Fruit fly (Drosophila melanogaster) whole organism, adult: Measurements from ENCODE around the gene CG3942.

ENCODE experiments used
- CG11617 ChIP-seq: fragments of 200-800 bp; sonication (Bioruptor generic); optimal IDR thresholded peaks from 2 replicates; lab custom pipeline; 2017; ENCODE audit warnings: mild to moderate bottlenecking, missing biosample characterization, missing genetic modification reagents, missing genetic modification characterization
- CG12768 ChIP-seq: fragments of 200-800 bp; sonication (Bioruptor generic); optimal IDR thresholded peaks from 2 replicates; lab custom pipeline; 2017; ENCODE audit warnings: missing biosample characterization, missing genetic modification characterization, mild to moderate bottlenecking, moderate library complexity, missing genetic modification reagents
- CG14711 ChIP-seq: fragments of 200-800 bp; sonication (Bioruptor generic); optimal IDR thresholded peaks from 2 replicates; lab custom pipeline; 2018; ENCODE audit warnings: missing biosample characterization, mild to moderate bottlenecking, missing genetic modification characterization, moderate library complexity
- CG33017 ChIP-seq: fragments of 200-800 bp; sonication (Bioruptor generic); optimal IDR thresholded peaks from 2 replicates; lab custom pipeline; 2018; ENCODE audit warnings: missing biosample characterization, mild to moderate bottlenecking, missing genetic modification characterization, moderate library complexity
- CG7045 ChIP-seq: fragments of 200-800 bp; sonication (Bioruptor generic); optimal IDR thresholded peaks from 2 replicates; lab custom pipeline; 2017; ENCODE audit warnings: missing biosample characterization, mild to moderate bottlenecking, missing genetic modification characterization
- CG7101 ChIP-seq: fragments of 200-800 bp; sonication (Bioruptor generic); optimal IDR thresholded peaks from 2 replicates; lab custom pipeline; 2018; ENCODE audit warnings: missing biosample characterization, mild to moderate bottlenecking, missing genetic modification characterization, moderate library complexity
- Clk ChIP-seq: fragments of 200-800 bp; sonication (Bioruptor generic); optimal IDR thresholded peaks from 2 replicates; lab custom pipeline; 2017; ENCODE audit warnings: missing biosample characterization, missing genetic modification characterization
- Crg-1 ChIP-seq: fragments of 200-800 bp; sonication (Bioruptor generic); optimal IDR thresholded peaks from 2 replicates; lab custom pipeline; 2016; ENCODE audit warnings: missing biosample characterization, missing genetic modification characterization
- Hr96 ChIP-seq: fragments of 200-800 bp; sonication (Bioruptor generic); optimal IDR thresholded peaks from 2 replicates; lab custom pipeline; 2016; ENCODE audit warnings: missing biosample characterization, missing genetic modification characterization
- Mnt ChIP-seq: fragments of 200-800 bp; sonication (Bioruptor generic); optimal IDR thresholded peaks from 2 replicates; lab custom pipeline; 2016; ENCODE audit warnings: missing biosample characterization, mild to moderate bottlenecking, missing genetic modification characterization
- bab1 ChIP-seq: fragments of 200-800 bp; sonication (Bioruptor generic); optimal IDR thresholded peaks from 3 replicates; lab custom pipeline; 2019; ENCODE audit warnings: missing biosample characterization, mild to moderate bottlenecking, missing genetic modification characterization, moderate library complexity
- cic ChIP-seq: fragments of 200-800 bp; sonication (Bioruptor generic); optimal IDR thresholded peaks from 2 replicates; lab custom pipeline; 2017; ENCODE audit warnings: missing biosample characterization, mild to moderate bottlenecking, missing genetic modification characterization, moderate library complexity
- cnc ChIP-seq, 2 experiments: fragments of >200 bp; optimal IDR thresholded peaks; 2 replicates each; lab custom pipeline; 2017
- kay ChIP-seq: fragments of 200-800 bp; sonication (Bioruptor generic); peaks from one replicate; lab custom pipeline; 2016; ENCODE audit warnings: missing biosample characterization, missing genetic modification characterization, borderline replicate concordance
- ovo ChIP-seq: fragments of 200-800 bp; sonication (Bioruptor generic); optimal IDR thresholded peaks from 2 replicates; lab custom pipeline; 2016; ENCODE audit warnings: missing biosample characterization, missing genetic modification characterization
- pad ChIP-seq: fragments of 200-800 bp; sonication (Bioruptor generic); optimal IDR thresholded peaks from 3 replicates; lab custom pipeline; 2017; ENCODE audit warnings: missing biosample characterization, missing genetic modification characterization, mild to moderate bottlenecking, moderate library complexity, missing genetic modification reagents
- tj ChIP-seq: fragments of 200-800 bp; sonication (Bioruptor generic); optimal IDR thresholded peaks from 3 replicates; lab custom pipeline; 2017; ENCODE audit warnings: missing biosample characterization, mild to moderate bottlenecking, missing genetic modification characterization, moderate library complexity
- toe ChIP-seq: fragments of 200-800 bp; sonication (Bioruptor generic); optimal IDR thresholded peaks from 2 replicates; lab custom pipeline; 2016; ENCODE audit warnings: missing biosample characterization, missing genetic modification characterization

Gene CG3942

DNA sequence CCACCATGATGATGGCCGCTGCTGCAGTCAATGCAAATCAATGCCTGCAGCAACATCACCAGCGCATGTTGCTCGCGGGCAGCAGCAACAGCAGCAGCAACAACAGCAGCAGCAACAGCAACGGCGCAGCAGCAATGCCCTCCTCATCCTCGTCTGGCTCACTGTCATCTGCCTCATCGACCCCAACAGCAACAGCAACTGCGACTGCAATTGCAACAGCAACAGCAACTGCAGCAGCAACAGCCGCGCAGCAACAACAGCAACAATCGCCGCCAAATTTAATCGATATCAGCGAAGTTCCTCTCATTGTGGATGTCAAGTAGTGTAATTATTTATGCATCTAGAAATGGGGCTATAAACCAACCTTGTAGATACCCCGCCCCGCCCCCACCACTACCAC, 47.5 kb downstream of the CG3942 start:
- no peak for TF ChIP-seq Clk
- no peak for TF ChIP-seq toe
- no peak for TF ChIP-seq bab1 (GFP tag; lab: Kevin White, UChicago)
- no peak for TF ChIP-seq CG11617 (GFP tag; lab: Kevin White, UChicago)
- TF ChIP-seq CG7101 (tag; lab: Kevin White, UChicago) = no peak
- TF ChIP-seq tj = no peak
- no peak for TF ChIP-seq CG7045 (GFP tag; lab: Kevin White, UChicago)
- no peak for TF ChIP-seq pad (GFP tag; lab: Kevin White, UChicago)
- no peak for TF ChIP-seq CG33017 (tag; lab: Kevin White, UChicago)
- TF ChIP-seq Mnt = no peak
- TF ChIP-seq cnc (optimal IDR thresholded peaks at IDR 0.05; lab: Kevin White, UChicago) = no peak
- TF ChIP-seq Hr96 = no peak
- no peak for TF ChIP-seq CG12768
- no peak for TF ChIP-seq kay
- no peak for TF ChIP-seq CG14711
- TF ChIP-seq Crg-1 (GFP tag; lab: Kevin White, UChicago) = no peak

DNA sequence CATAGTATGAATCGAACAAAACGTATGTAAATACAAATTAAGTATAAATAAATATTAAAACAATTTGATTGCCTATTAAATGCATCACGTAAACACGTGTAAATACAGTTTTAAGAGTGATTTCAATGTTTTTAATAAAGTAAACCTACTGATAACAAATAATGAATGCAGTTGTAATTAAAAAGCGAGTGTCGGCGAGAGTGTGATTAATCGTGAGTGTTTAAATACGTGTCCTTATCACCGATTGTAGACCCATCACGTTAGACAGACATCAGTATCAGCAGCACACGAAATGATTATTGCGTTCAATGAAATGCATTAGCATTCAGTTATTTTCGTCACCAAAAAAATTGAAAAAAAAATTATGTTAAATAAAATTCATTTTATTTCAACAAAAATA, 48.9 kb downstream of the CG3942 start:
- peak; percentile 6 for TF ChIP-seq kay
- no peak for TF ChIP-seq ovo (GFP tag; lab: Kevin White, UChicago)
- TF ChIP-seq cic (GFP tag; lab: Kevin White, UChicago) = peak; percentile 71
